Worm (Caenorhabditis elegans) whole organism, mixed stage, embryonic: ENCODE results near the gene his-72.

Experiments
- M03D4.4 ChIP-seq: sonication (generic microtip); optimal IDR thresholded peaks from 2 replicates; lab custom pipeline; 2017; ENCODE audit warnings: mild to moderate bottlenecking, missing genetic modification characterization, missing compliant biosample characterization
- bed-3 ChIP-seq: fragments of 200-800 bp; sonication (Bioruptor generic); optimal IDR thresholded peaks from 3 replicates; lab custom pipeline; 2018; ENCODE audit warnings: mild to moderate bottlenecking, missing genetic modification characterization, moderate library complexity, missing compliant biosample characterization
- blmp-1 ChIP-seq: fragments of 150-350 bp; optimal IDR thresholded peaks from 2 replicates; lab custom pipeline; 2014; ENCODE audit warnings: missing biosample characterization, missing genetic modification characterization
- ceh-43 ChIP-seq: fragments of 200-800 bp; sonication (Bioruptor generic); optimal IDR thresholded peaks from 2 replicates; lab custom pipeline; 2018; ENCODE audit warnings: mild to moderate bottlenecking, missing genetic modification characterization, moderate library complexity, missing compliant biosample characterization
- ceh-83 ChIP-seq: fragments of 200-800 bp; sonication (Bioruptor generic); optimal IDR thresholded peaks from 2 replicates; lab custom pipeline; 2018; ENCODE audit warnings: mild to moderate bottlenecking, missing genetic modification characterization, missing compliant biosample characterization
- ces-1 ChIP-seq: fragments of 150-350 bp; optimal IDR thresholded peaks from 2 replicates; lab custom pipeline; 2014; ENCODE audit warnings: missing biosample characterization, missing genetic modification reagents, missing genetic modification characterization
- drap-1 ChIP-seq: fragments of 200-800 bp; sonication (Bioruptor generic); optimal IDR thresholded peaks from 3 replicates; lab custom pipeline; 2018; ENCODE audit warnings: mild to moderate bottlenecking, missing genetic modification characterization, missing compliant biosample characterization
- elt-1 ChIP-seq: sonication (generic microtip); optimal IDR thresholded peaks from 2 replicates; lab custom pipeline; 2017; ENCODE audit warnings: missing genetic modification characterization, mild to moderate bottlenecking, missing compliant biosample characterization, antibody characterized with exemption, moderate library complexity, borderline replicate concordance; ENCODE audit not compliant: insufficient read depth
- elt-3 ChIP-seq: fragments of 150-350 bp; optimal IDR thresholded peaks from 2 replicates; lab custom pipeline; 2014; ENCODE audit warnings: missing biosample characterization, missing genetic modification characterization
- flh-1 ChIP-seq: fragments of 200-800 bp; sonication (Bioruptor generic); optimal IDR thresholded peaks from 2 replicates; lab custom pipeline; 2018; ENCODE audit warnings: mild to moderate bottlenecking, missing genetic modification characterization, moderate library complexity, missing compliant biosample characterization
- ham-2 ChIP-seq: fragments of 200-800 bp; sonication (Bioruptor generic); optimal IDR thresholded peaks from 2 replicates; lab custom pipeline; 2018; ENCODE audit warnings: mild to moderate bottlenecking, missing genetic modification characterization, missing compliant biosample characterization
- hlh-1 ChIP-seq: fragments of 150-350 bp; optimal IDR thresholded peaks from 2 replicates; lab custom pipeline; 2014; ENCODE audit warnings: missing biosample characterization, missing genetic modification reagents, missing genetic modification characterization
- lin-13 ChIP-seq: fragments of 150-350 bp; optimal IDR thresholded peaks from 2 replicates; lab custom pipeline; 2014; ENCODE audit warnings: missing biosample characterization, missing genetic modification characterization
- lin-32 ChIP-seq: fragments of 200-800 bp; sonication (Bioruptor generic); optimal IDR thresholded peaks from 2 replicates; lab custom pipeline; 2018; ENCODE audit warnings: mild to moderate bottlenecking, missing genetic modification characterization, missing compliant biosample characterization
- lsy-2 ChIP-seq: fragments of 150-350 bp; optimal IDR thresholded peaks from 2 replicates; lab custom pipeline; 2014; ENCODE audit warnings: missing biosample characterization, missing genetic modification characterization
- mep-1 ChIP-seq: fragments of 150-350 bp; optimal IDR thresholded peaks from 2 replicates; lab custom pipeline; 2017; ENCODE audit warnings: missing biosample characterization, missing genetic modification reagents, missing genetic modification characterization, inconsistent platforms
- mls-2 ChIP-seq: sonication (generic microtip); optimal IDR thresholded peaks from 2 replicates; lab custom pipeline; 2016; ENCODE audit warnings: mild to moderate bottlenecking, missing genetic modification characterization, moderate library complexity, missing compliant biosample characterization
- nhr-12 ChIP-seq: fragments of 150-350 bp; optimal IDR thresholded peaks from 2 replicates; lab custom pipeline; 2014; ENCODE audit warnings: missing biosample characterization, missing genetic modification characterization
- nhr-2 ChIP-seq: fragments of 150-350 bp; optimal IDR thresholded peaks from 2 replicates; lab custom pipeline; 2014; ENCODE audit warnings: missing biosample characterization, missing genetic modification characterization
- nhr-237 ChIP-seq: fragments of 150-350 bp; optimal IDR thresholded peaks from 2 replicates; lab custom pipeline; 2014; ENCODE audit warnings: missing biosample characterization, missing genetic modification characterization
- nhr-28 ChIP-seq: fragments of 150-350 bp; optimal IDR thresholded peaks from 2 replicates; lab custom pipeline; 2014; ENCODE audit warnings: missing biosample characterization, missing genetic modification characterization
- nhr-76 ChIP-seq: sonication (generic microtip); optimal IDR thresholded peaks from 2 replicates; lab custom pipeline; 2017; ENCODE audit warnings: missing biosample characterization, missing genetic modification characterization
- pha-4 ChIP-seq: fragments of 150-350 bp; optimal IDR thresholded peaks from 2 replicates; lab custom pipeline; 2018; ENCODE audit warnings: missing biosample characterization, missing genetic modification reagents, missing genetic modification characterization
- sem-2 ChIP-seq: fragments of 200-800 bp; sonication (Bioruptor generic); optimal IDR thresholded peaks from 2 replicates; lab custom pipeline; 2018; ENCODE audit warnings: mild to moderate bottlenecking, missing genetic modification characterization, missing compliant biosample characterization
- snpc-4 ChIP-seq: fragments of 150-350 bp; optimal IDR thresholded peaks from 2 replicates; lab custom pipeline; 2014; ENCODE audit warnings: missing biosample characterization, missing genetic modification characterization
- sptf-1 ChIP-seq: sonication (generic microtip); optimal IDR thresholded peaks from 2 replicates; lab custom pipeline; 2017; ENCODE audit warnings: mild to moderate bottlenecking, missing genetic modification characterization, moderate library complexity, missing compliant biosample characterization
- tbx-8 ChIP-seq: fragments of 200-800 bp; sonication (Bioruptor generic); optimal IDR thresholded peaks from 2 replicates; lab custom pipeline; 2018; ENCODE audit warnings: mild to moderate bottlenecking, missing genetic modification characterization, moderate library complexity, missing compliant biosample characterization
- unc-120 ChIP-seq: sonication (generic microtip); optimal IDR thresholded peaks from 2 replicates; lab custom pipeline; 2017; ENCODE audit warnings: missing genetic modification characterization, missing compliant biosample characterization; ENCODE audit not compliant: poor library complexity, severe bottlenecking
- unc-39 ChIP-seq: fragments of 150-350 bp; optimal IDR thresholded peaks from 2 replicates; lab custom pipeline; 2014; ENCODE audit warnings: missing biosample characterization, missing genetic modification characterization
- unc-62 ChIP-seq: fragments of 150-350 bp; optimal IDR thresholded peaks from 2 replicates; lab custom pipeline; 2014; ENCODE audit warnings: missing biosample characterization, missing genetic modification reagents, missing genetic modification characterization
- zip-8 ChIP-seq: fragments of 150-350 bp; optimal IDR thresholded peaks from 2 replicates; lab custom pipeline; 2014; ENCODE audit warnings: missing biosample characterization, missing genetic modification characterization
- ztf-11 ChIP-seq: fragments of 150-350 bp; optimal IDR thresholded peaks from 2 replicates; lab custom pipeline; 2014; ENCODE audit warnings: missing biosample characterization, missing genetic modification characterization

Gene his-72

ce11 chrIII:12373807-12374266 is 5.0 kb upstream of the his-72 start, which contains the start of gene glrx-5:
Gene glrx-5, minus strand, starts transcription at chrIII:12373857.
- TF ChIP-seq sptf-1 (tag; lab: Kevin White, UChicago) (no peak), elt-3 (tag; lab: Kevin White, UChicago) (no peak), elt-1 (tag; lab: Kevin White, UChicago) (no peak), tbx-8 (GFP tag; lab: Kevin White, UChicago) (no peak), bed-3 (no peak), M03D4.4 (tag; lab: Kevin White, UChicago) (no peak), blmp-1 (tag; lab: Kevin White, UChicago) (no peak), ceh-83 (no peak), lin-13 (tag; lab: Kevin White, UChicago) (no peak)

- no peak for TF ChIP-seq flh-1 (GFP tag; lab: Kevin White, UChicago)
- TF ChIP-seq unc-120 (tag; lab: Kevin White, UChicago), result no peak
- no peak for TF ChIP-seq unc-39 (tag; lab: Kevin White, UChicago)
- no peak for TF ChIP-seq tbx-8 (GFP tag; lab: Kevin White, UChicago)
- TF ChIP-seq, all 35 proteins: peak for 0
These were observed 4.5 kb upstream of the his-72 start for ce11 chrIII:12373306-12373705.

ce11 chrIII:12372080-12373065 is 3.5 kb upstream of the his-72 start:
- TF ChIP-seq sptf-1 (tag; lab: Kevin White, UChicago) (no peak), lin-13 (tag; lab: Kevin White, UChicago) (no peak), blmp-1 (tag; lab: Kevin White, UChicago) (no peak), ces-1 (no peak), sem-2 (GFP tag; lab: Kevin White, UChicago) (no peak), unc-39 (tag; lab: Kevin White, UChicago) (no peak), drap-1 (GFP tag; lab: Kevin White, UChicago) (no peak), nhr-237 (tag; lab: Kevin White, UChicago) (no peak), tbx-8 (GFP tag; lab: Kevin White, UChicago) (no peak), nhr-76 (no peak), unc-62 (GFP tag; lab: Kevin White, UChicago) (no peak), lin-32 (GFP tag; lab: Kevin White, UChicago) (no peak)

- TF ChIP-seq nhr-237 (tag; lab: Kevin White, UChicago) (no peak), zip-8 (tag; lab: Kevin White, UChicago) (no peak), nhr-76 (no peak), sptf-1 (tag; lab: Kevin White, UChicago) (peak; percentile 4), bed-3 (no peak), pha-4 (peak; percentile 30), mep-1 (tag; lab: Kevin White, UChicago) (peak; percentile 26), ztf-11 (tag; lab: Kevin White, UChicago) (no peak), nhr-28 (tag; lab: Kevin White, UChicago) (no peak), hlh-1 (tag; lab: Kevin White, UChicago) (peak; percentile 94), elt-1 (tag; lab: Kevin White, UChicago) (no peak), mls-2 (tag; lab: Kevin White, UChicago) (no peak), sem-2 (GFP tag; lab: Kevin White, UChicago) (no peak), unc-62 (GFP tag; lab: Kevin White, UChicago) (no peak), blmp-1 (tag; lab: Kevin White, UChicago) (no peak), elt-3 (tag; lab: Kevin White, UChicago) (no peak), flh-1 (GFP tag; lab: Kevin White, UChicago) (no peak), tbx-8 (GFP tag; lab: Kevin White, UChicago) (no peak), lsy-2 (tag; lab: Kevin White, UChicago) (peak; percentile 44), ceh-43 (GFP tag; lab: Kevin White, UChicago) (no peak), nhr-2 (tag; lab: Kevin White, UChicago) (peak; percentile 3), nhr-12 (no peak), ham-2 (GFP tag; lab: Kevin White, UChicago) (no peak), snpc-4 (tag; lab: Kevin White, UChicago) (no peak), ces-1 (peak; percentile 40), ceh-83 (no peak), drap-1 (GFP tag; lab: Kevin White, UChicago) (no peak), lin-13 (tag; lab: Kevin White, UChicago) (peak; percentile 60)
These were observed 1.2 kb upstream of the his-72 start, which contains the start of gene rpt-6 for ce11 chrIII:12370011-12370506. Gene rpt-6, plus strand, starts transcription at chrIII:12370456.
